Worm (Caenorhabditis elegans) whole organism, midembryonic: ENCODE measurements around the gene tost-1.

ENCODE experiments used
- T22C8.4 ChIP-seq: fragments of 200-800 bp; sonication (Bioruptor generic); IDR thresholded peaks from 2 replicates; pipeline ENCODE4 v1.3.6; 2022; ENCODE audit warnings: missing genetic modification characterization, missing compliant biosample characterization
- cog-1 ChIP-seq: sonication (generic microtip); optimal IDR thresholded peaks from 2 replicates; lab custom pipeline; 2016; ENCODE audit warnings: missing genetic modification characterization, missing compliant biosample characterization
- flt-1 ChIP-seq: fragments of 200-800 bp; sonication (Bioruptor generic); IDR thresholded peaks from 2 replicates; pipeline ENCODE4 v1.3.6; 2022; ENCODE audit warnings: missing genetic modification characterization, missing compliant biosample characterization
- klf-2 ChIP-seq: fragments of 200-800 bp; sonication (Bioruptor generic); conservative IDR thresholded peaks from 2 replicates; pipeline ENCODE4 v1.3.6; 2022; ENCODE audit warnings: missing genetic modification reagents, missing genetic modification characterization, missing compliant biosample characterization
- med-1 ChIP-seq: sonication (generic microtip); optimal IDR thresholded peaks from 2 replicates; lab custom pipeline; 2017; ENCODE audit warnings: missing genetic modification characterization, mild to moderate bottlenecking, missing compliant biosample characterization, antibody characterized with exemption, missing genetic modification reagents; ENCODE audit not compliant: insufficient read depth
- ref-1 ChIP-seq: fragments of 200-800 bp; sonication (Bioruptor generic); conservative IDR thresholded peaks from 2 replicates; pipeline ENCODE4 v1.3.6; 2022; ENCODE audit warnings: missing genetic modification reagents, missing genetic modification characterization, missing compliant biosample characterization
- tab-1 ChIP-seq: fragments of 200-800 bp; sonication (Bioruptor generic); IDR thresholded peaks from 2 replicates; pipeline ENCODE4 v1.3.6; 2022; ENCODE audit warnings: missing genetic modification characterization, missing compliant biosample characterization
- ztf-23 ChIP-seq: fragments of 200-800 bp; sonication (Bioruptor generic); IDR thresholded peaks from 2 replicates; pipeline ENCODE4 v1.3.6; 2022; ENCODE audit warnings: missing genetic modification reagents, missing genetic modification characterization, missing compliant biosample characterization
- ztf-29 ChIP-seq: fragments of 200-800 bp; sonication (Bioruptor generic); IDR thresholded peaks from 2 replicates; pipeline ENCODE4 v1.3.6; 2022; ENCODE audit warnings: missing genetic modification reagents, missing genetic modification characterization, missing compliant biosample characterization

The tost-1 gene

DNA sequence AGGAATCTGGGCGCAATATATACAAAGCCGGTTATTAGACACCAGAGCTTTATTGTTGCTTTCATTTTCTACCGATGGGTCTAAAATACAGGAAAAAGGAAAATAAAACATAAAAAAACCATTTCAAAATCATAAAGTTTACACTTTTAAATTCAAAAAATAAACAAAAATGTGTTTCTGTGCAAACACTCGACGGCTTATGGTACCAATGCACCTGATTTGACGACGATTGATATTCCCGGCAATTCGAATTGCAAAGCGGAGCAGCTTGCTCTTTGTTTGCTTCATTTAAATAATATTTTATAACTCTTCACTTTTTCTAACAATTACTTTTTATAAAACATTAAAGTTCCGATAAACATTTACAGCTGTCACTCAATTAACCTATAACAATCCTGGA, 28.0 kb downstream of the tost-1 start, which contains the start of gene F26A1.1:
Gene F26A1.1 (plus strand): TSS at position 369 of the 400 bp plus-strand sequence.
- no peak for TF ChIP-seq ztf-23 (GFP tag; lab: Robert Waterston, UW)
- TF ChIP-seq klf-2, result no peak
- no peak for TF ChIP-seq tab-1 (GFP tag; lab: Robert Waterston, UW)
- no peak for TF ChIP-seq ztf-29
- TF ChIP-seq cog-1 (tag; lab: Kevin White, UChicago), result no peak
- TF ChIP-seq med-1, result no peak
- TF ChIP-seq ref-1, result no peak
- TF ChIP-seq flt-1 (GFP tag; lab: Robert Waterston, UW), result no peak
- TF ChIP-seq T22C8.4 (GFP tag; lab: Robert Waterston, UW), result no peak

DNA sequence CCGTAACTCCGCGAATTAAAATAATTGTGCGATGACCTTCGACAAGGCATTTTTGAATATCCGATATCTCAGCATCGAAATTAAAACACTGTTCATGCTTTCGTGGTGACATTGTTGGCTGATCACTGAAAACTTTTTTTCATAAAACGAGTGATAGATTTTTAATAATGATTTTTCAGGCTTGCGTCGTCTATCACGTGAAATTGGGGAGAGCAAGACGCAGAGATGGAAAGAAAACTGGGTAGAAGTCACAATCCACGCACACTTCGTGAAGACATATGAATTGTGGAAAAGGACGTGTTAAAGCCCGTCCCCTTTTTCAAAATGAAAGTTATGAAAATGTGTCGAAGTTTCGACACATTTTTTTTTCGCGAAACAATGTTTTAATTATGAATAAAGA, 28.4 kb downstream of the tost-1 start, which contains the start of gene nonu-1:
Gene nonu-1 (minus strand): TSS at position 169 of the 400 bp plus-strand sequence.
- TF ChIP-seq ztf-29 (no peak), med-1 (no peak), klf-2 (no peak), ref-1 (no peak), T22C8.4 (GFP tag; lab: Robert Waterston, UW) (no peak), flt-1 (GFP tag; lab: Robert Waterston, UW) (no peak), ztf-23 (GFP tag; lab: Robert Waterston, UW) (no peak), cog-1 (tag; lab: Kevin White, UChicago) (no peak), tab-1 (GFP tag; lab: Robert Waterston, UW) (no peak)

- no peak for TF ChIP-seq T22C8.4 (GFP tag; lab: Robert Waterston, UW)
- no peak for TF ChIP-seq ztf-29
- TF ChIP-seq ztf-23 (GFP tag; lab: Robert Waterston, UW), result no peak
- TF ChIP-seq klf-2, result no peak
- TF ChIP-seq med-1, result no peak
- TF ChIP-seq ref-1, result no peak
- no peak for TF ChIP-seq flt-1 (GFP tag; lab: Robert Waterston, UW)
- TF ChIP-seq cog-1 (tag; lab: Kevin White, UChicago), result no peak
- no peak for TF ChIP-seq tab-1 (GFP tag; lab: Robert Waterston, UW)
Measured at ce11 chrIII:4844327-4844726, 33.8 kb downstream of the tost-1 start, which contains the start of the genes clec-157 and fkh-5. TSS of gene clec-157 (minus strand) at chrIII:4844427. TSS of gene fkh-5 (plus strand) at chrIII:4844662.

DNA sequence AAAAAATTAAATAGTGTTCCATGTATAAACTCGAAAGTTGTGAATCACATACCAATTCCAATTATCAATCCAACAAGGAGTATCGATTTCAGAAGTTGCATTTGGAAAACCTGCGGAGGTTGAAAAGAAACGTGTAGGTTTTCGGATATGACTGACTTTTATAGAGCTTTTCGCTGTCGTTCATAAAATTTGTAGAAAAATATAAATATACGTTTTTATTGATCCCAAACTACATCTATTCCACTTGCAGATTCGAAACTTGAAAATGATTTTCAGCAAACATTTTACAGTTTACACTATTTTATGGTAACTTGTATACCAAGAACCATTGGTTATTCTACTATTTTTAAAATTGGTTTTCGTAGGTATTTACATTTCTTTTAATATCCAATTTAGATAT, 35.9 kb downstream of the tost-1 start, which contains the start of gene clec-156:
Gene clec-156 (minus strand): TSS at position 101 of the 400 bp plus-strand sequence.
- TF ChIP-seq ztf-23 (GFP tag; lab: Robert Waterston, UW) (no peak), tab-1 (GFP tag; lab: Robert Waterston, UW) (no peak), med-1 (no peak), flt-1 (GFP tag; lab: Robert Waterston, UW) (no peak), ref-1 (no peak), ztf-29 (no peak), klf-2 (no peak), T22C8.4 (GFP tag; lab: Robert Waterston, UW) (no peak), cog-1 (tag; lab: Kevin White, UChicago) (no peak)

DNA sequence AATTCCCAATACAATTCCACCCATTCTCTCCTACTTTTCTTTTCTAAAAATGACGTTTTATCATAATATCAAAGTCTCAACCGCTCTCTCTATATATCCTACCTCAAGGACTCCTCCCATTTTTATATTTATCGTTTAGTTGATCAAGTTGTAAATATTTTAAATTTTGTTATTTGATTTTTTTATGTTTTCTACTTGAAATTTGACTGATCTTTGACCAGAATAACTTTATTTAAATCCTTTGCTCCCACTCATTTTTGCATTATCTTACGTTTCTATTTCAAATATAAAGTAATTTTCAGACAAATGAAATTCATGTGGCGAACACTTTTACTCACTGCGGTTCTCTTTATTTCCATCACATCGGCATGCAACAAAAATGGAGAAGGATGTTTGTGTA, 40.7 kb downstream of the tost-1 start, which contains the start of the genes acbp-7 and F26A1.19:
Gene acbp-7 (plus strand): TSS at position 301 of the 400 bp plus-strand sequence.
Gene F26A1.19 (plus strand): TSS at position 303 of the 400 bp plus-strand sequence.
- TF ChIP-seq ztf-29, result no peak
- TF ChIP-seq med-1, result no peak
- TF ChIP-seq klf-2, result no peak

- no peak for TF ChIP-seq ztf-29
- TF ChIP-seq ref-1, result no peak
- no peak for TF ChIP-seq med-1
- no peak for TF ChIP-seq T22C8.4 (GFP tag; lab: Robert Waterston, UW)
- TF ChIP-seq tab-1 (GFP tag; lab: Robert Waterston, UW), result no peak
Measured at ce11 chrIII:4830207-4830606, 47.9 kb downstream of the tost-1 start, which contains the start of gene nspd-9. TSS of gene nspd-9 (minus strand) at chrIII:4830307.

DNA sequence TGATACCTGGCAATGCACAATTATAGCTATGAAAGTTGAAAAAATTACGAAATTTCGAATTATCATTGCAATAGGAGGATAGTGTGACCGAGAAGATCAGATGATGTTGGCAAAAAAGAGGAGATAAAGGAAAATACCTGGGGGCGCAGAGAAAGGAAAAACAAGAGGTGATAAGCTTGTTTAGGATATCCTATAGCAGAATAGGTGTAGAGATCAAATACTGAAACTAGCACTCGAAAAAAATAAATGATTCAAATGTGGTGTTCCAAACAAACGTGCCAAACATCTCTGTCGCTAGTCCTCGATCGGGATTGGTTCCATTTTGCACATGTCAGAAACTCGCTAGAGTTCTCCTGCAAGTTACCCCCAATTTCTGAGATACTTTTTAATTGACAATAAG, 48.7 kb downstream of the tost-1 start, which contains the start of gene F26A1.9:
Gene F26A1.9 (minus strand): TSS at position 101 of the 400 bp plus-strand sequence.
- TF ChIP-seq ref-1, result no peak
- no peak for TF ChIP-seq klf-2
- no peak for TF ChIP-seq cog-1 (tag; lab: Kevin White, UChicago)
- no peak for TF ChIP-seq flt-1 (GFP tag; lab: Robert Waterston, UW)
- TF ChIP-seq ztf-23 (GFP tag; lab: Robert Waterston, UW), result no peak
- TF ChIP-seq T22C8.4 (GFP tag; lab: Robert Waterston, UW), result no peak
- no peak for TF ChIP-seq tab-1 (GFP tag; lab: Robert Waterston, UW)
- TF ChIP-seq med-1, result no peak
